Fruit fly (Drosophila melanogaster): ENCODE results near the gene CG13258.

- TF ChIP-seq OdsH (GFP tag; optimal IDR thresholded peaks at IDR 0.05) = peak; percentile 66
- peak; percentile 59 for TF ChIP-seq psq (GFP tag; optimal IDR thresholded peaks at IDR 0.05)
- no peak for TF ChIP-seq Mio (GFP tag; optimal IDR thresholded peaks at IDR 0.05)
Measured at dm6 chr2L:16299466-16300311, 6.9 kb upstream of the CG13258 start, which contains the start of the genes heix and CG17328.
